Fruit fly (Drosophila melanogaster): ENCODE measurements around the gene htk.
A peak's percentile ranks its signal among the peaks of the same experiment; 100 is the strongest.

htk gene

dm6 chrX:18834399-18834798 lies 9.1 kb upstream of the htk start:
- peak; percentile 23 for TF ChIP-seq CG14655 (GFP tag; optimal IDR thresholded peaks at IDR 0.05)
- 0 out of 3 replicates have a peak, but pooled peaks have one; percentile 40 for TF ChIP-seq fd96Ca (GFP tag; IDR thresholded peaks at IDR 0.05)
- no peak for TF ChIP-seq gl (tag; optimal IDR thresholded peaks at IDR 0.05)
- peak; percentile 41; the same call in 1 of the 2 replicates for TF ChIP-seq Ets98B (GFP tag; IDR thresholded peaks at IDR 0.05)
- peak; percentile 65; the same call in 2 of the 3 replicates for TF ChIP-seq CG4496 (GFP tag; IDR thresholded peaks at IDR 0.05)
- TF ChIP-seq rn (GFP tag; IDR thresholded peaks at IDR 0.05) = 0 out of 2 replicates have a peak, but pooled peaks have one; percentile 19
- peak; percentile 60 for TF ChIP-seq CG17806 (tag; optimal IDR thresholded peaks at IDR 0.05)
- peak; percentile 47 for TF ChIP-seq Pif1B (GFP tag; optimal IDR thresholded peaks at IDR 0.05)
- peak; percentile 71 for TF ChIP-seq Snoo (tag; optimal IDR thresholded peaks at IDR 0.05)
- no peak for TF ChIP-seq CG8301 (tag; optimal IDR thresholded peaks at IDR 0.05)
- TF ChIP-seq Pif1A (GFP tag; optimal IDR thresholded peaks at IDR 0.05) = peak; percentile 65
- TF ChIP-seq CG9948 (tag; optimal IDR thresholded peaks at IDR 0.05) = no peak
- TF ChIP-seq CG32121 (GFP tag; IDR thresholded peaks at IDR 0.05) = 0 out of 2 replicates have a peak, but pooled peaks have one; percentile 15
- peak; percentile 70 for TF ChIP-seq CG8159 (tag; optimal IDR thresholded peaks at IDR 0.05)

DNA sequence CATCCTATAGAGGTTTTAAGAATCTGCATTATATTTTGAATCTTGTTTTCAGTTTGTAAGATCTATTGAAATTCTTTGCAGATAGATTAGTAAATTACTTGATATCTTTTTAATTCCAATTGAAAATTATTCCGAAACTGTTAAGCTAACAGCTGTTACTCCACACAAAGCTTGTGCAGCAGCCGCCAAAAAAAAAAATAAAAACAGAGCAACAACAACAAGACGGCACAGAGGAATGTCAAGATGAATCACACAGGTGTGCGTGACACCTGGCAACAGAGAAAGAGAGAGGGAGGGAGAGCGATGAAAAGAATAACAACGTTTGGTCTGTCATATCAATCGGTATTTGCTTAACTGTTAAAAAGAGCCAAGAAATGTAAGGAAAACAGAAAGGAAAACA lies 8.5 kb upstream of the htk start:
- TF ChIP-seq D1 (tag; optimal IDR thresholded peaks at IDR 0.05) (no peak), CG15710 (tag; optimal IDR thresholded peaks at IDR 0.05) (no peak), Pif1B (GFP tag; optimal IDR thresholded peaks at IDR 0.05) (no peak), fd96Ca (GFP tag; IDR thresholded peaks at IDR 0.05) (no peak), CG8301 (tag; optimal IDR thresholded peaks at IDR 0.05) (no peak)

DNA sequence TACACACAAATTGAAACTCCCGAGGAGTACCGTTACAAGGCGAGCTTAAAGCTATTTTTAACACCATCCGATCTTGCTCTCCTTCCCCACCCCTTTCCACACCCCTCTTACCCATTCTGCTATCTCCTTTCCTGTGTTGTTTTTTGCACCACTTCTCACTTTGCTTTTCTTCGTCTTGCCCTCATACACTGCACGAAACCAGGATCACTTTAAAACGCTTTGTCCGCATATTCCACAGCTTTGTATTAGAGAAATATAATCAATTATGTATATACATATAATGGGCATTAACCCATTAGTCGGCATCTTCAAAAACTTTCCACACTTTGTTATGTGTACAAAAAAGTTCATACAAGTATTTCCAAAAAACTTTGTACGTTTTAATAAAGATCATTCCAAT lies 8.0 kb upstream of the htk start:
- no peak for TF ChIP-seq fd96Ca (GFP tag; IDR thresholded peaks at IDR 0.05)
- peak; percentile 53 for TF ChIP-seq CG8159 (tag; optimal IDR thresholded peaks at IDR 0.05)
- TF ChIP-seq CG34367 (tag; optimal IDR thresholded peaks at IDR 0.05) = peak; percentile 47
- TF ChIP-seq EcR (GFP tag; optimal IDR thresholded peaks at IDR 0.05) = no peak
- TF ChIP-seq Pif1B (GFP tag; optimal IDR thresholded peaks at IDR 0.05) = peak; percentile 8
- TF ChIP-seq rn (GFP tag; IDR thresholded peaks at IDR 0.05) = no peak
- peak; percentile 50 for TF ChIP-seq CG14655 (GFP tag; optimal IDR thresholded peaks at IDR 0.05)
- peak; percentile 23 for TF ChIP-seq CG13204 (GFP tag; optimal IDR thresholded peaks at IDR 0.05)
- TF ChIP-seq Ets98B (GFP tag; IDR thresholded peaks at IDR 0.05) = no peak
- TF ChIP-seq Snoo (tag; optimal IDR thresholded peaks at IDR 0.05) = no peak
- TF ChIP-seq CG32121 (GFP tag; IDR thresholded peaks at IDR 0.05) = no peak
- no peak; the same call in 1 of the 2 replicates for TF ChIP-seq CG12605 (GFP tag; IDR thresholded peaks at IDR 0.05)
- TF ChIP-seq CG10348 (GFP tag; IDR thresholded peaks at IDR 0.05) = no peak
- TF ChIP-seq CG17806 (tag; optimal IDR thresholded peaks at IDR 0.05) = peak; percentile 37
- TF ChIP-seq CG8301 (tag; optimal IDR thresholded peaks at IDR 0.05) = peak; percentile 36
- TF ChIP-seq D1 (tag; optimal IDR thresholded peaks at IDR 0.05) = no peak
- peak; percentile 53 for TF ChIP-seq CG15710 (tag; optimal IDR thresholded peaks at IDR 0.05)
- TF ChIP-seq CG4496 (GFP tag; IDR thresholded peaks at IDR 0.05) = peak; percentile 68; the same call in 2 of the 3 replicates
- peak; percentile 37 for TF ChIP-seq gl (tag; optimal IDR thresholded peaks at IDR 0.05)
- peak; percentile 36 for TF ChIP-seq CG9948 (tag; optimal IDR thresholded peaks at IDR 0.05)
- TF ChIP-seq Pif1A (GFP tag; optimal IDR thresholded peaks at IDR 0.05) = no peak

- TF ChIP-seq CG13204 (GFP tag; optimal IDR thresholded peaks at IDR 0.05) (no peak), CG14655 (GFP tag; optimal IDR thresholded peaks at IDR 0.05) (peak; percentile 32), D1 (tag; optimal IDR thresholded peaks at IDR 0.05) (no peak), CG8301 (tag; optimal IDR thresholded peaks at IDR 0.05) (peak; percentile 10), rn (GFP tag; IDR thresholded peaks at IDR 0.05) (no peak), fd96Ca (GFP tag; IDR thresholded peaks at IDR 0.05) (no peak), EcR (GFP tag; optimal IDR thresholded peaks at IDR 0.05) (peak; percentile 47), CG34367 (tag; optimal IDR thresholded peaks at IDR 0.05) (peak; percentile 33), Snoo (tag; optimal IDR thresholded peaks at IDR 0.05) (no peak), Pif1B (GFP tag; optimal IDR thresholded peaks at IDR 0.05) (no peak), CG9948 (tag; optimal IDR thresholded peaks at IDR 0.05) (peak; percentile 28), Pif1A (GFP tag; optimal IDR thresholded peaks at IDR 0.05) (peak; percentile 24), CG8159 (tag; optimal IDR thresholded peaks at IDR 0.05) (peak; percentile 28), CG10348 (GFP tag; IDR thresholded peaks at IDR 0.05) (no peak), CG12605 (GFP tag; IDR thresholded peaks at IDR 0.05) (peak; percentile 36; the same call in 1 of the 2 replicates), Ets98B (GFP tag; IDR thresholded peaks at IDR 0.05) (peak; percentile 29; the same call in 1 of the 2 replicates), CG17806 (tag; optimal IDR thresholded peaks at IDR 0.05) (no peak), CG4496 (GFP tag; IDR thresholded peaks at IDR 0.05) (peak; percentile 36; the same call in 1 of the 3 replicates), CG15710 (tag; optimal IDR thresholded peaks at IDR 0.05) (peak; percentile 48), gl (tag; optimal IDR thresholded peaks at IDR 0.05) (peak; percentile 61), CG32121 (GFP tag; IDR thresholded peaks at IDR 0.05) (no peak)
Observed at dm6 chrX:18836315-18836714, 7.1 kb upstream of the htk start.

DNA sequence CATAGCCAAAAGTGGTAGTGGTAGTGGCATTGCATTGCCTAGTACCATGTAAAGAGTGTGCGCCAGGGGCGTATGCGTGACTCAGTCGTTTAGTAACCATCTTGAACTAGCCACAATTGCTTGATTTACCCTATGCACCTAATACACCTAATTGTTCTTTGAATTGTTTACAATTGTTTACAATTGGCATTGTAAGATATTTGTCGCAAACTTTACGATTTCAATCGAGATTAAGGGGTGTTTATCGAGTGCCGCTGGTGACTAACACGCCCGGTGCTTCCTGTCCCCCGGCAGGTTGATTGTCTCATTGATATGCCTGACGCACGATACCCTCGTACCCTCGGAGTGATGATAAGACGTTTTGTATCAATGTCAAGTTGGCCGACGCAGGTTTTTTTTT lies 6.4 kb upstream of the htk start:
- no peak; the same call in 1 of the 2 replicates for TF ChIP-seq CG12605 (GFP tag; IDR thresholded peaks at IDR 0.05)
- TF ChIP-seq CG13204 (GFP tag; optimal IDR thresholded peaks at IDR 0.05) = no peak
- TF ChIP-seq CG9948 (tag; optimal IDR thresholded peaks at IDR 0.05) = peak; percentile 4
- peak; percentile 42 for TF ChIP-seq CG15710 (tag; optimal IDR thresholded peaks at IDR 0.05)
- TF ChIP-seq D1 (tag; optimal IDR thresholded peaks at IDR 0.05) = no peak
- TF ChIP-seq CG4496 (GFP tag; IDR thresholded peaks at IDR 0.05) = peak; percentile 54; the same call in 2 of the 3 replicates
- peak; percentile 22; the same call in 1 of the 2 replicates for TF ChIP-seq CG32121 (GFP tag; IDR thresholded peaks at IDR 0.05)
- peak; percentile 52; the same call in 2 of the 3 replicates for TF ChIP-seq fd96Ca (GFP tag; IDR thresholded peaks at IDR 0.05)
- TF ChIP-seq Snoo (tag; optimal IDR thresholded peaks at IDR 0.05) = no peak

DNA sequence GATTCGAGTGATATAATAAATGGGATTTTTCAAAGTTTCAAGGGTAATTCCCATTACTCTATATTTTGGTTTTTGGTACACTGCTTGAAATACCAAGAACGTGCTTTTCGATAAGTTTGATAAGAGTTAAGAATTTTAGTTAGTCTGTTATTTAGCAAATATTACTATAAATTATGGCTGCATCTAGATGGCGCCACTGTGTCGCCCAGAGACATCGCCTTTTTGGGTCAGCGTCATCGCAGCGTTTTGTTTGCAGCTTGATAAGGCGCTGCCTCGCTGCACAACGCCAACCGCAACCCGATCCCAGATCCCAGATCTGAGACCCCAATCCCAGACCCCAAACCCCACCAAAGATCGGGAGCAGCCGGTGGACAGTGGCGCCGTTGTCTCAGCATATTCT lies 5.0 kb upstream of the htk start:
- TF ChIP-seq CG34367 (tag; optimal IDR thresholded peaks at IDR 0.05) (no peak), Pif1B (GFP tag; optimal IDR thresholded peaks at IDR 0.05) (no peak), Ets98B (GFP tag; IDR thresholded peaks at IDR 0.05) (no peak), CG32121 (GFP tag; IDR thresholded peaks at IDR 0.05) (no peak), rn (GFP tag; IDR thresholded peaks at IDR 0.05) (no peak), fd96Ca (GFP tag; IDR thresholded peaks at IDR 0.05) (no peak), D1 (tag; optimal IDR thresholded peaks at IDR 0.05) (no peak), CG8301 (tag; optimal IDR thresholded peaks at IDR 0.05) (no peak), CG10348 (GFP tag; IDR thresholded peaks at IDR 0.05) (no peak), CG9948 (tag; optimal IDR thresholded peaks at IDR 0.05) (no peak), CG8159 (tag; optimal IDR thresholded peaks at IDR 0.05) (no peak), gl (tag; optimal IDR thresholded peaks at IDR 0.05) (no peak), CG17806 (tag; optimal IDR thresholded peaks at IDR 0.05) (no peak), CG12605 (GFP tag; IDR thresholded peaks at IDR 0.05) (no peak), CG4496 (GFP tag; IDR thresholded peaks at IDR 0.05) (no peak), EcR (GFP tag; optimal IDR thresholded peaks at IDR 0.05) (no peak), Pif1A (GFP tag; optimal IDR thresholded peaks at IDR 0.05) (no peak), CG14655 (GFP tag; optimal IDR thresholded peaks at IDR 0.05) (no peak)

All from whole organism, pupa.